Worm (Caenorhabditis elegans): ENCODE measurements around the gene Y49E10.27.

- TF ChIP-seq zip-8 (tag; optimal IDR thresholded peaks at IDR 0.05) (no peak), lin-13 (tag; optimal IDR thresholded peaks at IDR 0.05) (no peak), mab-5 (tag; optimal IDR thresholded peaks at IDR 0.05) (no peak), ztf-11 (tag; optimal IDR thresholded peaks at IDR 0.05) (no peak), mep-1 (tag; optimal IDR thresholded peaks at IDR 0.05) (no peak)
Measured at ce11 chrIII:12414533-12414932, 19.7 kb upstream of the Y49E10.27 start.
